Worm (Caenorhabditis elegans) whole organism, L2 larva: Measurements from ENCODE around the gene nsph-3.2.

ENCODE experiments used
- C34F6.9 ChIP-seq: fragments of 150-350 bp; optimal IDR thresholded peaks from 2 replicates; lab custom pipeline; 2014; ENCODE audit warnings: missing biosample characterization, missing genetic modification characterization
- F13H6.1 ChIP-seq: sonication (generic microtip); optimal IDR thresholded peaks from 2 replicates; lab custom pipeline; 2016; ENCODE audit warnings: missing genetic modification characterization, missing compliant biosample characterization
- Y55F3AM.14 ChIP-seq: fragments of 200-800 bp; sonication (Bioruptor generic); optimal IDR thresholded peaks from 2 replicates; lab custom pipeline; 2018; ENCODE audit warnings: mild to moderate bottlenecking, missing genetic modification characterization, missing compliant biosample characterization
- ZK546.5 ChIP-seq: sonication (generic microtip); optimal IDR thresholded peaks from 2 replicates; lab custom pipeline; 2017; ENCODE audit warnings: missing biosample characterization, missing genetic modification characterization
- aly-2 ChIP-seq: fragments of 150-350 bp; optimal IDR thresholded peaks from 2 replicates; lab custom pipeline; 2014; ENCODE audit warnings: missing biosample characterization, missing genetic modification characterization
- ama-1 ChIP-seq: fragments of 150-350 bp; optimal IDR thresholded peaks from 2 replicates; lab custom pipeline; 2018; ENCODE audit warnings: inconsistent platforms
- blmp-1 ChIP-seq: sonication (generic microtip); optimal IDR thresholded peaks from 2 replicates; lab custom pipeline; 2017; ENCODE audit warnings: missing genetic modification characterization, mild to moderate bottlenecking, missing compliant biosample characterization, antibody characterized with exemption, moderate library complexity; ENCODE audit not compliant: insufficient read depth
- ceh-16 ChIP-seq: fragments of 150-350 bp; optimal IDR thresholded peaks from 2 replicates; lab custom pipeline; 2014; ENCODE audit warnings: missing biosample characterization, missing genetic modification characterization
- ceh-82 ChIP-seq: fragments of 150-350 bp; optimal IDR thresholded peaks from 2 replicates; lab custom pipeline; 2014; ENCODE audit warnings: missing biosample characterization, missing genetic modification characterization
- crh-2 ChIP-seq: sonication (generic microtip); optimal IDR thresholded peaks from 2 replicates; lab custom pipeline; 2017; ENCODE audit warnings: missing biosample characterization, missing genetic modification characterization
- dmd-4 ChIP-seq: sonication (generic microtip); optimal IDR thresholded peaks from 2 replicates; lab custom pipeline; 2017; ENCODE audit warnings: missing biosample characterization, missing genetic modification characterization
- egl-27 ChIP-seq: sonication (generic microtip); optimal IDR thresholded peaks from 3 replicates; lab custom pipeline; 2017; ENCODE audit warnings: missing biosample characterization, missing genetic modification reagents, missing genetic modification characterization
- elt-1 ChIP-seq: fragments of 150-350 bp; optimal IDR thresholded peaks from 2 replicates; lab custom pipeline; 2014; ENCODE audit warnings: missing biosample characterization, missing genetic modification characterization
- fos-1 ChIP-seq: fragments of 150-350 bp; optimal IDR thresholded peaks from 2 replicates; lab custom pipeline; 2014; ENCODE audit warnings: missing biosample characterization, missing genetic modification characterization
- lin-11 ChIP-seq: fragments of 150-350 bp; sonication (generic microtip); optimal IDR thresholded peaks from 2 replicates; lab custom pipeline; 2014; ENCODE audit warnings: missing biosample characterization, missing genetic modification characterization, inconsistent platforms, mixed read lengths
- lin-13 ChIP-seq: fragments of 150-350 bp; optimal IDR thresholded peaks from 2 replicates; lab custom pipeline; 2014; ENCODE audit warnings: missing biosample characterization, missing genetic modification reagents, missing genetic modification characterization
- lin-39 ChIP-seq: fragments of 150-350 bp; optimal IDR thresholded peaks from 2 replicates; lab custom pipeline; 2014; ENCODE audit warnings: missing biosample characterization, missing genetic modification reagents, missing genetic modification characterization
- lsy-2 ChIP-seq, 2 experiments: fragments of 150-350 bp in 1 of 2; sonication (generic microtip) in 1 of 2; optimal IDR thresholded peaks; 2 replicates each; lab custom pipeline; 2014 to 2017; ENCODE audit warnings: missing biosample characterization in 2 of 2, missing genetic modification characterization in 2 of 2
- mab-5 ChIP-seq: fragments of 150-350 bp; optimal IDR thresholded peaks from 2 replicates; lab custom pipeline; 2014; ENCODE audit warnings: missing biosample characterization, missing genetic modification characterization
- mbf-1 ChIP-seq: sonication (generic microtip); optimal IDR thresholded peaks from 2 replicates; lab custom pipeline; 2017; ENCODE audit warnings: missing biosample characterization, missing genetic modification characterization
- mdl-1 ChIP-seq, 2 experiments: fragments of 150-350 bp in 1 of 2; sonication (generic microtip) in 1 of 2; optimal IDR thresholded peaks; 2 replicates each; lab custom pipeline; 2017; ENCODE audit warnings: missing biosample characterization in 2 of 2, missing genetic modification characterization in 2 of 2
- nhr-11 ChIP-seq: fragments of 150-350 bp; optimal IDR thresholded peaks from 2 replicates; lab custom pipeline; 2014; ENCODE audit warnings: missing biosample characterization, missing genetic modification characterization
- nhr-12 ChIP-seq: fragments of 150-350 bp; optimal IDR thresholded peaks from 2 replicates; lab custom pipeline; 2014; ENCODE audit warnings: missing biosample characterization, missing genetic modification characterization
- nhr-129 ChIP-seq: fragments of 150-350 bp; optimal IDR thresholded peaks from 2 replicates; lab custom pipeline; 2014; ENCODE audit warnings: missing biosample characterization, missing genetic modification characterization
- nhr-23 ChIP-seq: fragments of 150-350 bp; optimal IDR thresholded peaks from 2 replicates; lab custom pipeline; 2014; ENCODE audit warnings: missing biosample characterization, missing genetic modification reagents, missing genetic modification characterization
- nhr-237 ChIP-seq: fragments of 150-350 bp; optimal IDR thresholded peaks from 2 replicates; lab custom pipeline; 2014; ENCODE audit warnings: missing biosample characterization, missing genetic modification characterization
- nhr-25 ChIP-seq: fragments of 150-350 bp; sonication (generic microtip); optimal IDR thresholded peaks from 3 replicates; lab custom pipeline; 2014; ENCODE audit warnings: missing biosample characterization, missing genetic modification characterization
- peb-1 ChIP-seq: fragments of 150-350 bp; optimal IDR thresholded peaks from 2 replicates; lab custom pipeline; 2014; ENCODE audit warnings: missing biosample characterization, missing genetic modification characterization
- sem-4 ChIP-seq: fragments of 150-350 bp; optimal IDR thresholded peaks from 2 replicates; lab custom pipeline; 2014; ENCODE audit warnings: missing biosample characterization, missing genetic modification reagents, missing genetic modification characterization
- skn-1 ChIP-seq: sonication (generic microtip); optimal IDR thresholded peaks from 2 replicates; lab custom pipeline; 2017; ENCODE audit warnings: missing biosample characterization, missing genetic modification characterization
- sma-3 ChIP-seq: sonication (generic microtip); optimal IDR thresholded peaks from 2 replicates; lab custom pipeline; 2016; ENCODE audit warnings: missing genetic modification reagents, missing genetic modification characterization, missing compliant biosample characterization
- sma-9 ChIP-seq, 2 experiments: fragments of 150-350 bp in 1 of 2; sonication (generic microtip) in 1 of 2; optimal IDR thresholded peaks; 2 replicates each; lab custom pipeline; 2014 to 2016; ENCODE audit warnings: missing genetic modification characterization in 2 of 2, mild to moderate bottlenecking in 1 of 2, missing biosample characterization in 1 of 2, missing compliant biosample characterization in 1 of 2, missing genetic modification reagents in 1 of 2, moderate library complexity in 1 of 2
- snpc-4 ChIP-seq: fragments of 150-350 bp; optimal IDR thresholded peaks from 2 replicates; lab custom pipeline; 2014; ENCODE audit warnings: missing biosample characterization, missing genetic modification characterization
- unc-39 ChIP-seq: fragments of 150-350 bp; optimal IDR thresholded peaks from 2 replicates; lab custom pipeline; 2014; ENCODE audit warnings: missing biosample characterization, missing genetic modification characterization
- unc-55 ChIP-seq: fragments of 150-350 bp; sonication (generic microtip); optimal IDR thresholded peaks from 3 replicates; lab custom pipeline; 2014; ENCODE audit warnings: missing biosample characterization, missing genetic modification reagents, missing genetic modification characterization
- unc-62 ChIP-seq: fragments of 150-350 bp; optimal IDR thresholded peaks from 2 replicates; lab custom pipeline; 2014; ENCODE audit warnings: missing biosample characterization, missing genetic modification reagents, missing genetic modification characterization
- zag-1 ChIP-seq: fragments of 150-350 bp; optimal IDR thresholded peaks from 2 replicates; lab custom pipeline; 2014; ENCODE audit warnings: missing biosample characterization, missing genetic modification characterization
- ztf-4 ChIP-seq: fragments of 150-350 bp; optimal IDR thresholded peaks from 2 replicates; lab custom pipeline; 2014; ENCODE audit warnings: missing biosample characterization, missing genetic modification characterization

nsph-3.2 gene

DNA sequence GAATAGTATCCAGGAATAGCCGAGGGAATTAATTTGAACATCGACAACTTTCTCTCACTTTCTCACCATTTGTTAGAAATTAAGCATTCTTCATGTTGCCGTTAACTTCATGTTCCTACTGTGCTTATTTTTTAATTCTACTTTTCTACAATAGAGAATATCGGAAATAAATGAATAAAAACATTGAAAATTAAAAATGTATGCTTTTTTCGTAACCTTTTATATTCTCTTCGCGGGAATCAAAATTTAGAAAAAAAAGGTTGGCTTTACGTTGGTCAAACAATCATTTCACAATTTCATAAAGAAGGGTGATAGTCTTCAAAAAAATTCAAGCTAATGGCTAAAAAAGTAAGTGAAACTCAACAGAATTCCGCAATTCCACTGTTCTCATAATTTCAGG, 36.8 kb upstream of the nsph-3.2 start, which contains the start of gene W01B6.5:
W01B6.5 (plus strand) TSS at position 301 of the 400 bp plus-strand sequence.
- no peak for TF ChIP-seq nhr-129 (tag; lab: Kevin White, UChicago)
- no peak for TF ChIP-seq egl-27 (tag; lab: Kevin White, UChicago)
- no peak for TF ChIP-seq mdl-1 (tag; optimal IDR thresholded peaks at IDR 0.05; lab: Kevin White, UChicago)
- TF ChIP-seq snpc-4 (tag; lab: Kevin White, UChicago) = no peak
- TF ChIP-seq ceh-16 (tag; lab: Kevin White, UChicago) = no peak
- no peak for TF ChIP-seq blmp-1 (tag; lab: Kevin White, UChicago)
- TF ChIP-seq peb-1 (tag; lab: Kevin White, UChicago) = no peak

DNA sequence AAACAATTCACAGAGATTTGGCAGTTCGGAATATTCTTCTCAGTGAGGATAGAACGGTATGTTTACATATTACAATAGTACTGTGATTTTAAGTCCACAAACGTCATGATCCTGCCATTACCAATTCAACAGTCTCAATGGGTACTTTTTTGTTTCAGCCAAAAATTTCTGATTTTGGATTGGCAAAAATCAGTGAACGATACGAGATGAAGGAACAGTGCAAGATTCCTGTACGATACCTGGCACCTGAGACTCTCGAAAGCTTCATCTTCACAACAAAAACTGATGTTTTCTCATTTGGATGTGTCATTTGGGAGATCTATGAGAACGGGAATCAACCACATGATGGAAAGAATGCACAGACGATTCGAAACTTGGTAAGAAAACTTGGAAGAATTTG, 34.7 kb upstream of the nsph-3.2 start:
- TF ChIP-seq nhr-25 (tag; lab: Kevin White, UChicago) = no peak

DNA sequence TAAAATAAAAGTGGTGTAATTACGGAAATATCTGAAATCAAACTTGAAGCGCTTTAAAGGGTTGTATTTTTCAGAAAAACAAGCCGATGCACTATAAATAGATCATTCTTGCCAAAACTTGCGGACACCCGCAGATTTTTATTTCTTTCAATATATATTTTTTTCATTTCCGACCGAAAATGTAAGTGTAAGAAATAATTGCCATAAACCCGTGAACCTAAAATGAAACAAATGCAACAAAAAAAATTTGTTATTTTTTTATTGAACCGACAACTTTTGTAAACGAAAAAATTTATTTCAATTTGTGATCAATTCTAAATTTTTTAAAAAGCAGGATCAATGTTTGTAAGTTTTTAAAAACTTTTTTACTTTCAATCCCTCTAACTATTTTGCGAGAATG, 31.9 kb upstream of the nsph-3.2 start, which contains the start of gene W01B6.6:
W01B6.6 (plus strand) TSS at position 301 of the 400 bp plus-strand sequence.
- TF ChIP-seq unc-39 (tag; lab: Kevin White, UChicago) = no peak
- TF ChIP-seq snpc-4 (tag; lab: Kevin White, UChicago) = no peak
- TF ChIP-seq mab-5 (tag; lab: Kevin White, UChicago) = no peak
- TF ChIP-seq aly-2 (tag; lab: Kevin White, UChicago) = no peak
- TF ChIP-seq skn-1 (tag; lab: Kevin White, UChicago) = no peak
- TF ChIP-seq dmd-4 (tag; lab: Kevin White, UChicago) = no peak
- no peak for TF ChIP-seq nhr-11
- TF ChIP-seq ztf-4 = no peak
- TF ChIP-seq, all 48 proteins: peak for 0

DNA sequence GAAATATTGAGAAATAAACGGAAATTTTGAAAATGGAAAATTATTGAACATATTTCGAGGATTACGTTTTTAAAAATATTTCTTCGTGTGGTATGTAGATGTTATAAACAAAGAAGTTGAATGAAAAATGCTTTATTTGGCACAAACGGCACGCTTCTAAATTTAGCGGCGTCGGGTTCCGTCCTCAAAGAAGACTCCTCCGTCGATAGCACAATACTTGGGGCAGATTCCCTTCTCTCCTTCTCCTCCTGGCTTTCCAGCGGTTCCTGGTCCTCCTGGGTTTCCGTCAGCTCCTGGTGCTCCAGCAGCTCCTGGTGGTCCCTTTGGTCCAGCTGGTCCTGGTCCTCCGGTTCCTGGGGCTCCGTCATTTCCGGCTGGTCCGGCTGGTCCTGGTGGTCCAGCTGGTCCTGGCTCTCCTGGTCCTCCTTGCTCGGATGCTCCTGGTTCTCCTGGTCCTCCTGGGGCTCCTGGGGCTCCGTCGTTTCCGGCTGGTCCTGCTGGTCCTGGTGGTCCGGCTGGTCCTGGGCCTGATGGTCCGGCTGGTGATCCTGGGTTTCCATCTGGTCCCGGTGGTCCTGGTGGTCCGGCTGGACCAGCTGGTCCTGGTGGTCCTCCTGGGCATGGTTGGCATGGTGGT, 28.2 kb upstream of the nsph-3.2 start, which contains the start of gene W01B6.8:
W01B6.8 (minus strand) TSS at position 51 of the 637 bp plus-strand sequence.
- TF ChIP-seq ama-1 (no peak), blmp-1 (tag; lab: Kevin White, UChicago) (no peak), peb-1 (tag; lab: Kevin White, UChicago) (no peak), dmd-4 (tag; lab: Kevin White, UChicago) (no peak), ceh-82 (tag; lab: Kevin White, UChicago) (no peak), nhr-237 (tag; lab: Kevin White, UChicago) (no peak), nhr-12 (tag; lab: Kevin White, UChicago) (no peak), aly-2 (tag; lab: Kevin White, UChicago) (no peak), nhr-11 (no peak), Y55F3AM.14 (no peak), mbf-1 (no peak), sma-9 (GFP tag; optimal IDR thresholded peaks at IDR 0.05; lab: Kevin White, UChicago) (no peak), sma-9 (tag; optimal IDR thresholded peaks at IDR 0.05; lab: Kevin White, UChicago) (no peak), unc-55 (GFP tag; lab: Kevin White, UChicago) (no peak), fos-1 (tag; lab: Kevin White, UChicago) (no peak)

DNA sequence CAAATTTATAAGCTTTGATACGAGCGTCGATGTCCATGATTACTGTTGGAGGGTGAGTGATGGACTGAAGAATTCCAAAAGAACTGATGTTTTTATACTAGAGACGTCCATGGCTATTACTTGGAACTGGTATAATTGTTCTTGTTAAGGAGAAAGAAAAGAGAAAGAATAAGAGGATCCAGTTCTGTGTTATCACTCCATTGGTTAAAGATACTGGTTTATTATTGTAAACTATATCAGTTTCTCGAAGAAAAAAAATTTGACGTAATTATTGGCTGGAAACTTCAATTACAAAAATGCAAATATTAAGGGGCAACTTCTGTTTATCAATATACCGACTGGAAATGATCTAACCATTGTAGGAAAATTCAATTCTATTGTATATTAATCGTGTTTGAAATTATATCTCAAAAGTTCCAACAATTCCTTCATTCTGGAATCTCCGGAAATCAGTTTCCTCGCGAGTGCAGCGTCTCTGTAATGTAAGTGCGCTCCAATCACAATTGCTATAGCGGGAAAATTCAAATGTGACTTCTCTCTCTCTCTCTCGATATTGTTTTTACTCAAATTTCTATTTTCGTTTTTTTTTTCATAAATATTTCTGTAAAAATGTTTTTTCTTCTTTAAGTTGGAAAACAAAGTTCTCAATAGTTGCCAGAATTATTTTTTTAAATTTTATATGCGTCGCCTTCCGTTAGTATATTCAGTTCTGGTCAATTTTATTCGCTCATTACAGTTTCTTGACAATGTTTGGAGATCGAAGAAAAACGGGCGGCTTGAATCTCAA, 27.1 kb upstream of the nsph-3.2 start, which contains the start of the genes col-2 and ndc-80:
col-2 (minus strand) TSS at position 51 of the 787 bp plus-strand sequence.
ndc-80 (plus strand) TSS at position 737 of the 787 bp plus-strand sequence.
- TF ChIP-seq zag-1 (tag; lab: Kevin White, UChicago) = no peak
- TF ChIP-seq ceh-82 (tag; lab: Kevin White, UChicago) = no peak
- no peak for TF ChIP-seq nhr-23 (tag; lab: Kevin White, UChicago)
- TF ChIP-seq sma-9 (GFP tag; optimal IDR thresholded peaks at IDR 0.05; lab: Kevin White, UChicago) = peak; percentile 71
- TF ChIP-seq sma-9 (tag; optimal IDR thresholded peaks at IDR 0.05; lab: Kevin White, UChicago) = no peak
- TF ChIP-seq aly-2 (tag; lab: Kevin White, UChicago) = no peak
- peak; percentile 84 for TF ChIP-seq nhr-129 (tag; lab: Kevin White, UChicago)
- no peak for TF ChIP-seq ceh-16 (tag; lab: Kevin White, UChicago)
- TF ChIP-seq elt-1 (tag; lab: Kevin White, UChicago) = no peak
- no peak for TF ChIP-seq F13H6.1 (tag; lab: Kevin White, UChicago)
- TF ChIP-seq ama-1 = no peak
- TF ChIP-seq lin-39 (tag; lab: Kevin White, UChicago) = no peak
- TF ChIP-seq sma-3 (GFP tag; lab: Kevin White, UChicago) = peak; percentile 69
- no peak for TF ChIP-seq fos-1 (tag; lab: Kevin White, UChicago)
- no peak for TF ChIP-seq unc-39 (tag; lab: Kevin White, UChicago)
- no peak for TF ChIP-seq nhr-11
- TF ChIP-seq unc-62 = no peak
- TF ChIP-seq nhr-12 (tag; lab: Kevin White, UChicago) = no peak
- TF ChIP-seq unc-55 (GFP tag; lab: Kevin White, UChicago) = no peak
- TF ChIP-seq mdl-1 (tag; optimal IDR thresholded peaks at IDR 0.05; lab: Kevin White, UChicago) = no peak
- no peak for TF ChIP-seq peb-1 (tag; lab: Kevin White, UChicago)
- no peak for TF ChIP-seq sem-4 (tag; lab: Kevin White, UChicago)
- peak; percentile 15 for TF ChIP-seq blmp-1 (tag; lab: Kevin White, UChicago)
- TF ChIP-seq snpc-4 (tag; lab: Kevin White, UChicago) = no peak
- TF ChIP-seq lin-13 (GFP tag; lab: Kevin White, UChicago) = no peak
- peak in 1 of 2 experiments; percentile 85 for TF ChIP-seq lsy-2 (tag; optimal IDR thresholded peaks at IDR 0.05; lab: Kevin White, UChicago)
- peak; percentile 89 for TF ChIP-seq C34F6.9 (tag; lab: Kevin White, UChicago)
- TF ChIP-seq lin-11 (tag; lab: Kevin White, UChicago) = no peak
- TF ChIP-seq ZK546.5 (tag; lab: Kevin White, UChicago) = no peak
- no peak for TF ChIP-seq crh-2 (tag; lab: Kevin White, UChicago)
- TF ChIP-seq dmd-4 (tag; lab: Kevin White, UChicago) = no peak
